Worm (Caenorhabditis elegans) whole organism, mixed stage, embryonic: ENCODE data around the gene pdhk-2.

Experiments used
- mep-1 ChIP-seq: fragments of 150-350 bp; optimal IDR thresholded peaks from 2 replicates; lab custom pipeline; 2017; ENCODE audit warnings: missing biosample characterization, missing genetic modification reagents, missing genetic modification characterization, inconsistent platforms
- mls-2 ChIP-seq: sonication (generic microtip); optimal IDR thresholded peaks from 2 replicates; lab custom pipeline; 2016; ENCODE audit warnings: mild to moderate bottlenecking, missing genetic modification characterization, moderate library complexity, missing compliant biosample characterization
- nhr-237 ChIP-seq: fragments of 150-350 bp; optimal IDR thresholded peaks from 2 replicates; lab custom pipeline; 2014; ENCODE audit warnings: missing biosample characterization, missing genetic modification characterization
- nhr-76 ChIP-seq: sonication (generic microtip); optimal IDR thresholded peaks from 2 replicates; lab custom pipeline; 2017; ENCODE audit warnings: missing biosample characterization, missing genetic modification characterization
- pha-4 ChIP-seq: fragments of 150-350 bp; optimal IDR thresholded peaks from 2 replicates; lab custom pipeline; 2018; ENCODE audit warnings: missing biosample characterization, missing genetic modification reagents, missing genetic modification characterization
- snpc-4 ChIP-seq: fragments of 150-350 bp; optimal IDR thresholded peaks from 2 replicates; lab custom pipeline; 2014; ENCODE audit warnings: missing biosample characterization, missing genetic modification characterization
- unc-120 ChIP-seq: sonication (generic microtip); optimal IDR thresholded peaks from 2 replicates; lab custom pipeline; 2017; ENCODE audit warnings: missing genetic modification characterization, missing compliant biosample characterization; ENCODE audit not compliant: poor library complexity, severe bottlenecking
- unc-39 ChIP-seq: fragments of 150-350 bp; optimal IDR thresholded peaks from 2 replicates; lab custom pipeline; 2014; ENCODE audit warnings: missing biosample characterization, missing genetic modification characterization
- zip-8 ChIP-seq: fragments of 150-350 bp; optimal IDR thresholded peaks from 2 replicates; lab custom pipeline; 2014; ENCODE audit warnings: missing biosample characterization, missing genetic modification characterization

DNA sequence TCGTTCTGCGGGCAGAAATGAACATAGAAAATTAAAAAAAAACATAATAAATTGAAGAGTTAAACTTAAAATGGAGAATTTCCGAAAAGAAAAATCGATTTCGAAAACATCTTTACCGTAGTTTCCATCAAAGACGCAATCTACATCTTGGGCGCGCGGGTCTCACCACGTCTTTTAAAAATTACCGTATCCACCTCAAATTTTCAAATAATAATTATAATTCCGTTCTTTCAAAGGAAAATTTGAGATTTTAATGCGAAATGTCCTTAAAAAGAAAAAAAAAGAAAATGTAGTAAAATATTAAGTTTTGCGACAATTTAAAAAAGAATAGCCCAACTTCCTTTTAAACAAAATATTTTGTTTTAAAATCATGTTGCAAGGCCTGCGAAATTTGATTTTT, 21.9 kb upstream of the pdhk-2 start:
- TF ChIP-seq snpc-4 (tag; lab: Kevin White, UChicago) (no peak), pha-4 (tag; lab: Kevin White, UChicago) (no peak), zip-8 (tag; lab: Kevin White, UChicago) (no peak), nhr-76 (tag; lab: Kevin White, UChicago) (no peak), mep-1 (tag; lab: Kevin White, UChicago) (no peak), nhr-237 (no peak), unc-39 (no peak), unc-120 (tag; lab: Kevin White, UChicago) (no peak), mls-2 (no peak)
